Worm (Caenorhabditis elegans): Measurements from ENCODE around the gene Y94H6A.7.
A peak's percentile ranks its signal among the peaks of the same experiment; 100 is the strongest.

DNA sequence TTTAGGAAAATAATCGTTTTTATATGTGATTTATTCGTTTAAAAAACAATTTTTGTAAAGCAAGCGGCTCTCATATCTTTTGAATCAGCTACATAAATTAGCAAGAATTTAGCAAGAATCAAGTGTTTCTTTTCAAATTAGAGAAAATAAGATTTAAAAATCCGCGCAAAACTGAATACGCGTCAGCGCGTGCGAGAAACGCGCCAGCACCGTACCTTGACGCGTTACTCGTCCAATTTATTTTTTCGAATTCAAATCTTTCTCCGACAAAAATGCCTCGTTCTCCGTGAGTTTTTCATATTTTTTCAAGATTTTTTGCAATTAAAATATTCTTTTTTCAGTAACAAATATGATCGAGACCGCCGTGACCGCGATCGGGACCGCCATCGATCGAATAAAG, 40.1 kb downstream of the Y94H6A.7 start, which contains the start of gene Y94H6A.3:
- TF ChIP-seq pha-4 (tag; optimal IDR thresholded peaks at IDR 0.05) (peak; percentile 90), ztf-4 (tag; optimal IDR thresholded peaks at IDR 0.05) (no peak), nfya-1 (tag; optimal IDR thresholded peaks at IDR 0.05; ENCODE audit: insufficient read depth) (peak; percentile 92), egl-27 (tag; optimal IDR thresholded peaks at IDR 0.05) (no peak), nhr-77 (tag; optimal IDR thresholded peaks at IDR 0.05) (no peak), snpc-4 (tag; optimal IDR thresholded peaks at IDR 0.05) (peak; percentile 61), jun-1 (tag; optimal IDR thresholded peaks at IDR 0.05) (peak; percentile 66), nhr-28 (tag; optimal IDR thresholded peaks at IDR 0.05) (no peak), R02D3.7 (tag; optimal IDR thresholded peaks at IDR 0.05) (peak; percentile 73), ama-1 (optimal IDR thresholded peaks at IDR 0.05) (peak; percentile 37), pqm-1 (tag; optimal IDR thresholded peaks at IDR 0.05) (peak; percentile 20), mdl-1 (tag; optimal IDR thresholded peaks at IDR 0.05) (no peak)

Measured in whole organism, L3 larva.